Fruit fly (Drosophila melanogaster): ENCODE data around the gene TfIIFalpha.

TfIIFalpha gene

DNA sequence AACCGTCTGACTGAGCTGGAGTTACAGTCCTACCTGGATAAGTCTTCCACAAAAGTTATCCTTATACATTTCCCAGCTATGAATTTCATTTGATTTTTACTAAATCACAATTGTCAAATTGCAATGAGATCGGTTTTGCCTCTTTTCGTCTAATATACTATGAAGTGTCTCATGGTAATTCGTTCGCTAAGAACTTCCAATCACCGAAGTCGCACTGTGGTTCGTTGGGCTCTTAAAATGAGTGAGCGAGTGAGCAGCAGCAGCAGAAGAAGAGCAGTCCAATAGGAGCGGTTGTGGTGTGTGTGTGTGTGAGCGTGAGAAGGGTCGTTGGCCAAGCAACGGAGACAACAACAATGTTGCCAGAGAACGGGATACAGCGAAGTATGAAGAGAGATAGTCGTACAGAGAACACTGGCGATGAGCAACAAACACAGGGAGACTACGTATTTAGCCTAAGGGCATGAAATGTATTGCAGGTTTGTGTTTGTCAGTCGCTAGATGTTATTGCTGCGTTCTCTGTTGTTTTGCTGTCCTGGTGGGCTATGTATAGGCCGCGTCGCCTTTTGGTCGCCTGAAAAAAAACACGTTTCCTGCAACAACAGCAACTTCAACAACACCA, 43.8 kb downstream of the TfIIFalpha start (continued):
- TF ChIP-seq BtbVII (GFP tag; optimal IDR thresholded peaks at IDR 0.05) (peak; percentile 86), tgo (GFP tag; IDR thresholded peaks at IDR 0.05) (peak; percentile 89), Hr39 (optimal IDR thresholded peaks at IDR 0.05) (no peak), twi (tag; optimal IDR thresholded peaks at IDR 0.05) (peak; percentile 68), CG12769 (tag; optimal IDR thresholded peaks at IDR 0.05) (peak; percentile 98), CG8765 (GFP tag; IDR thresholded peaks at IDR 0.05) (peak; percentile 84), CG3065 (GFP tag; optimal IDR thresholded peaks at IDR 0.05) (peak; percentile 63), org-1 (GFP tag; optimal IDR thresholded peaks at IDR 0.05) (peak; percentile 93), p53 (GFP tag; optimal IDR thresholded peaks at IDR 0.05) (peak; percentile 79), CG1602 (GFP tag; optimal IDR thresholded peaks at IDR 0.05) (peak; percentile 88), shn (GFP tag; optimal IDR thresholded peaks at IDR 0.05) (peak; percentile 85), cas (GFP tag; IDR thresholded peaks at IDR 0.05) (peak; percentile 72; the same call in 1 of the 2 replicates), CG11695 (GFP tag; IDR thresholded peaks at IDR 0.05) (peak; percentile 91), stwl (tag; optimal IDR thresholded peaks at IDR 0.05) (peak; percentile 37), CG3163 (GFP tag; optimal IDR thresholded peaks at IDR 0.05) (peak; percentile 86), NFAT (GFP tag; IDR thresholded peaks at IDR 0.05) (peak; percentile 73; the same call in 1 of the 2 replicates), CG34224 (GFP tag; IDR thresholded peaks at IDR 0.05; ENCODE audit: partially characterized antibody) (no peak), Opbp (GFP tag; IDR thresholded peaks at IDR 0.05; ENCODE audit: partially characterized antibody) (no peak), tap (tag; optimal IDR thresholded peaks at IDR 0.05) (peak; percentile 83), aop (GFP tag; IDR thresholded peaks at IDR 0.05) (peak; percentile 69), jumu (GFP tag; optimal IDR thresholded peaks at IDR 0.05) (peak; percentile 94), CG12942 (GFP tag; optimal IDR thresholded peaks at IDR 0.05) (peak; percentile 89), dmrt99B (tag; optimal IDR thresholded peaks at IDR 0.05) (peak; percentile 90), GATAe (GFP tag; conservative IDR thresholded peaks at IDR 0.05) (peak; percentile 34; the same call in 1 of the 2 replicates), CG1529 (GFP tag; optimal IDR thresholded peaks at IDR 0.05) (peak; percentile 85), crol (GFP tag; IDR thresholded peaks at IDR 0.05) (0 out of 2 replicates have a peak, but pooled peaks have one; percentile 7), CG15514 (GFP tag; optimal IDR thresholded peaks at IDR 0.05) (peak; percentile 84), tio (GFP tag; optimal IDR thresholded peaks at IDR 0.05) (peak; percentile 79), NfI (GFP tag; optimal IDR thresholded peaks at IDR 0.05) (peak; percentile 93), Gsc (GFP tag; IDR thresholded peaks at IDR 0.05) (no peak), CG6765 (GFP tag; optimal IDR thresholded peaks at IDR 0.05) (peak; percentile 76), Hr3 (GFP tag; optimal IDR thresholded peaks at IDR 0.05) (peak; percentile 84), pzg (GFP tag; optimal IDR thresholded peaks at IDR 0.05) (peak; percentile 16), al (GFP tag; IDR thresholded peaks at IDR 0.05) (peak; percentile 83), Fer3 (tag; optimal IDR thresholded peaks at IDR 0.05) (peak; percentile 90), CG7786 (GFP tag; optimal IDR thresholded peaks at IDR 0.05) (peak; percentile 95), CG4820 (GFP tag; optimal IDR thresholded peaks at IDR 0.05) (peak; percentile 87), az2 (GFP tag; optimal IDR thresholded peaks at IDR 0.05) (peak; percentile 93), crc (GFP tag; optimal IDR thresholded peaks at IDR 0.05) (peak; percentile 90), row (GFP tag; IDR thresholded peaks at IDR 0.05) (peak; percentile 97), dimm (GFP tag; IDR thresholded peaks at IDR 0.05) (peak; percentile 85), klu (GFP tag; IDR thresholded peaks at IDR 0.05) (peak; percentile 77), B-H2 (GFP tag; optimal IDR thresholded peaks at IDR 0.05) (peak; percentile 88), Atf6 (GFP tag; IDR thresholded peaks at IDR 0.05) (peak; percentile 91), cg (GFP tag; optimal IDR thresholded peaks at IDR 0.05) (peak; percentile 76), Lpt (GFP tag; optimal IDR thresholded peaks at IDR 0.05) (no peak), CG7963 (GFP tag; IDR thresholded peaks at IDR 0.05; ENCODE audit: partially characterized antibody) (no peak), Drgx (GFP tag; IDR thresholded peaks at IDR 0.05) (peak; percentile 94), gce (GFP tag; IDR thresholded peaks at IDR 0.05) (peak; percentile 91), so (GFP tag; IDR thresholded peaks at IDR 0.05) (peak; percentile 85; the same call in 2 of the 3 replicates), CG30403 (GFP tag; optimal IDR thresholded peaks at IDR 0.05) (peak; percentile 94)

Measured in whole organism, embryonic.